Fruit fly (Drosophila melanogaster): ENCODE results near the gene t-cup.

The t-cup gene

DNA sequence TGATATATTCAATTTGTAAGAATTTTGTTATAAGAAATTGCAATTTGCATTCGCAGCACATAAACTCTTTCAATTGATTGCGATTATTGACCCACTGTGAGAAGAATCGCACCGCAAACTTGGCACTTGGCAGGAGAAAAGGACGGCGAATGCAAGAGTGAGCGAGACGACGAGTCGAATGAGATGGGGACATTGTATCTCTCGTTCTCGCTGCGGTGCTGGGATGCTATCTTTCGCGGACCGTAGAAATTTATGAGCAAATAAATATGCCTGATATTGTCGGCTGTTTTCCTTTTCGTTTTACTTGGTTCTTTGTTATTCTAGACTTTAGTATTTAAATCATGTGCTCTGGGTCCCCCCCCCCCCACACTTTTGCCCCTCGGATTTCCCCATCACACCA is 30.5 kb upstream of the t-cup start:
- TF ChIP-seq nom (GFP tag; optimal IDR thresholded peaks at IDR 0.05): peak; percentile 71
- TF ChIP-seq CG4617 (GFP tag; optimal IDR thresholded peaks at IDR 0.05; ENCODE audit: borderline replicate concordance): no peak
- TF ChIP-seq tup (GFP tag; optimal IDR thresholded peaks at IDR 0.05): no peak
- TF ChIP-seq ssp (GFP tag; IDR thresholded peaks at IDR 0.05): no peak
- TF ChIP-seq Atf6 (GFP tag; IDR thresholded peaks at IDR 0.05): no peak
- TF ChIP-seq HLHmδ (GFP tag; optimal IDR thresholded peaks at IDR 0.05): no peak
- no peak for TF ChIP-seq MBD-R2 (GFP tag; IDR thresholded peaks at IDR 0.05)
- no peak for TF ChIP-seq CG10979 (tag; optimal IDR thresholded peaks at IDR 0.05)
- TF ChIP-seq Med (GFP tag): peak; percentile 9
- no peak for TF ChIP-seq cato (GFP tag; optimal IDR thresholded peaks at IDR 0.05; ENCODE audit: borderline replicate concordance)
- TF ChIP-seq CG6689 (GFP tag; IDR thresholded peaks at IDR 0.05): no peak
- no peak for TF ChIP-seq CG12391 (tag; optimal IDR thresholded peaks at IDR 0.05)
- no peak for TF ChIP-seq CG12104 (GFP tag; optimal IDR thresholded peaks at IDR 0.05)
- TF ChIP-seq fru (optimal IDR thresholded peaks at IDR 0.05): no peak
- TF ChIP-seq CTCF (GFP tag; optimal IDR thresholded peaks at IDR 0.05): no peak
- no peak for TF ChIP-seq sens (GFP tag)
- no peak for TF ChIP-seq gcm2 (GFP tag; optimal IDR thresholded peaks at IDR 0.05)
- TF ChIP-seq CG9727 (GFP tag; optimal IDR thresholded peaks at IDR 0.05): no peak
- peak in 1 of 2 experiments; percentile 57 for TF ChIP-seq bsh (GFP tag; optimal IDR thresholded peaks at IDR 0.05)
- TF ChIP-seq CG1024 (GFP tag; IDR thresholded peaks at IDR 0.05): no peak
- TF ChIP-seq CG1602 (GFP tag; optimal IDR thresholded peaks at IDR 0.05): no peak
- no peak for TF ChIP-seq CG1529 (GFP tag; optimal IDR thresholded peaks at IDR 0.05)
- TF ChIP-seq CkIIα-i1 (GFP tag; IDR thresholded peaks at IDR 0.05): no peak
- TF ChIP-seq CG9932 (GFP tag; IDR thresholded peaks at IDR 0.05): no peak
- no peak for TF ChIP-seq lov (optimal IDR thresholded peaks at IDR 0.05)
- no peak for TF ChIP-seq lov (GFP tag; IDR thresholded peaks at IDR 0.05)
- peak; percentile 62 for TF ChIP-seq CG1832 (GFP tag; optimal IDR thresholded peaks at IDR 0.05)
- TF ChIP-seq inv (GFP tag; IDR thresholded peaks at IDR 0.05; ENCODE audit: partially characterized antibody): no peak
- TF ChIP-seq Ets97D (GFP tag; optimal IDR thresholded peaks at IDR 0.05): no peak
- no peak for TF ChIP-seq Bteb2 (GFP tag; optimal IDR thresholded peaks at IDR 0.05)
- no peak for TF ChIP-seq CG8290 (GFP tag; optimal IDR thresholded peaks at IDR 0.05)
- no peak for TF ChIP-seq CG8290 (tag; optimal IDR thresholded peaks at IDR 0.05)
- TF ChIP-seq CG43689 (GFP tag; IDR thresholded peaks at IDR 0.05): no peak
- TF ChIP-seq vvl (GFP tag; IDR thresholded peaks at IDR 0.05): no peak
- TF ChIP-seq CG10431 (GFP tag; optimal IDR thresholded peaks at IDR 0.05): no peak
- TF ChIP-seq Nf-YA (GFP tag; IDR thresholded peaks at IDR 0.05): no peak
- no peak for TF ChIP-seq Dp (GFP tag; optimal IDR thresholded peaks at IDR 0.05)
- TF ChIP-seq fd64A (GFP tag; optimal IDR thresholded peaks at IDR 0.05): no peak
- TF ChIP-seq chinmo (GFP tag; IDR thresholded peaks at IDR 0.05; ENCODE audit: partially characterized antibody): 0 out of 4 replicates have a peak, but pooled peaks have one; percentile 43
- no peak for TF ChIP-seq ato (GFP tag; IDR thresholded peaks at IDR 0.05; ENCODE audit: partially characterized antibody)
- TF ChIP-seq D19A (tag; optimal IDR thresholded peaks at IDR 0.05): no peak
- no peak for TF ChIP-seq CG34224 (GFP tag; IDR thresholded peaks at IDR 0.05; ENCODE audit: partially characterized antibody)
- no peak for TF ChIP-seq CG5245 (GFP tag; optimal IDR thresholded peaks at IDR 0.05)

DNA sequence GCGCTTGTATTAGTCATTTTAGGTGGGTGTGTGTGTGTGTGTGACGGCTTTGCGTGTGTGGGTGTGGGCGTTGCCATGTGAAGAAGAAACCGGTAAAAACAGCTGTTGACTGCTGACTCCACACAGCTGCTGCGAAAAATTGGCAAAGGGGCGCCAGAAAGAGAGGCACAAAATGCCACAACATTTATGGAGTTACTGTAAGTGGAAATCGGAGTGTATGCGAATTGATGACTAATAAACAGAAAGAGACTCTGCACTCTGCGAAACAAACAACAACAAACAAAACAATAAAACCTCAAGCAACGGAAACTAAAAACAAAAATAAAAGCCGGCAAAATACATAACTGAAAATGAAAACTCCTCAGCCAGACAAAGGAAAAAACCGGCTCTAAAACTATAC is 27.0 kb upstream of the t-cup start:
- no peak for TF ChIP-seq zfh1 (GFP tag; IDR thresholded peaks at IDR 0.05)
- no peak for TF ChIP-seq so (GFP tag; IDR thresholded peaks at IDR 0.05)
- TF ChIP-seq Rfx (GFP tag; IDR thresholded peaks at IDR 0.05): no peak
- TF ChIP-seq dan (GFP tag; IDR thresholded peaks at IDR 0.05): no peak
- TF ChIP-seq Atf-2 (GFP tag; optimal IDR thresholded peaks at IDR 0.05): no peak
- no peak for TF ChIP-seq CG4360 (GFP tag; IDR thresholded peaks at IDR 0.05)
- no peak for TF ChIP-seq CG31388 (GFP tag; optimal IDR thresholded peaks at IDR 0.05)
- peak; percentile 51; the same call in 1 of the 4 replicates for TF ChIP-seq chinmo (GFP tag; IDR thresholded peaks at IDR 0.05; ENCODE audit: partially characterized antibody)
- no peak for TF ChIP-seq Trl (optimal IDR thresholded peaks at IDR 0.05)
- TF ChIP-seq Trl (GFP tag; optimal IDR thresholded peaks at IDR 0.05): no peak
- no peak for TF ChIP-seq NK7.1 (GFP tag; optimal IDR thresholded peaks at IDR 0.05)
- TF ChIP-seq CG10267 (tag; optimal IDR thresholded peaks at IDR 0.05): no peak
- TF ChIP-seq E2f1 (GFP tag; IDR thresholded peaks at IDR 0.05): no peak
- no peak for TF ChIP-seq CG4820 (GFP tag; optimal IDR thresholded peaks at IDR 0.05)
- no peak for TF ChIP-seq HLH3B (GFP tag; IDR thresholded peaks at IDR 0.05)
- TF ChIP-seq inv (GFP tag; IDR thresholded peaks at IDR 0.05; ENCODE audit: partially characterized antibody): no peak
